Fruit fly (Drosophila melanogaster): ENCODE data around the gene CG6664.
A peak's percentile ranks its signal among the peaks of the same experiment; 100 is the strongest.

CG6664 gene

DNA sequence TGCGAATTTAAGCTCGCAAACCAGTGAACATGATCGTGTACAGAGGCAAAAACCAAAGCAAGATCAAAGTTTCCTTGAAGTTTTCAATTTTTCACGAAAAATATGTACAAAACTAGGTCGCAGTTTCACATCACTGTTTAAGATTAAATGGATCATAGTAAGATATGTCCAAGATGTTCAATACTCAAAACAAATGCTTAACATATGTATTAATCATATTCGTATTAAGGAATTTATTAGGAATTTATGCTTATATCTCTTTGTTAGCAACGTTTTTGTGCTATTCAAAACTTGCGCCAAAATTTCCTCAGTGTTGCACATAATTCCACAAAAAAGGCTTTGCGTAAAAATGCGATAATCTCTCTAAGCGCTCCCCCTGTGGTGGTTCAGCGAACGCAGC is 28.6 kb downstream of the CG6664 start (continued):
- TF ChIP-seq CG16779 (tag; optimal IDR thresholded peaks at IDR 0.05) = no peak
- TF ChIP-seq CG6276 (GFP tag; optimal IDR thresholded peaks at IDR 0.05) = peak; percentile 41

DNA sequence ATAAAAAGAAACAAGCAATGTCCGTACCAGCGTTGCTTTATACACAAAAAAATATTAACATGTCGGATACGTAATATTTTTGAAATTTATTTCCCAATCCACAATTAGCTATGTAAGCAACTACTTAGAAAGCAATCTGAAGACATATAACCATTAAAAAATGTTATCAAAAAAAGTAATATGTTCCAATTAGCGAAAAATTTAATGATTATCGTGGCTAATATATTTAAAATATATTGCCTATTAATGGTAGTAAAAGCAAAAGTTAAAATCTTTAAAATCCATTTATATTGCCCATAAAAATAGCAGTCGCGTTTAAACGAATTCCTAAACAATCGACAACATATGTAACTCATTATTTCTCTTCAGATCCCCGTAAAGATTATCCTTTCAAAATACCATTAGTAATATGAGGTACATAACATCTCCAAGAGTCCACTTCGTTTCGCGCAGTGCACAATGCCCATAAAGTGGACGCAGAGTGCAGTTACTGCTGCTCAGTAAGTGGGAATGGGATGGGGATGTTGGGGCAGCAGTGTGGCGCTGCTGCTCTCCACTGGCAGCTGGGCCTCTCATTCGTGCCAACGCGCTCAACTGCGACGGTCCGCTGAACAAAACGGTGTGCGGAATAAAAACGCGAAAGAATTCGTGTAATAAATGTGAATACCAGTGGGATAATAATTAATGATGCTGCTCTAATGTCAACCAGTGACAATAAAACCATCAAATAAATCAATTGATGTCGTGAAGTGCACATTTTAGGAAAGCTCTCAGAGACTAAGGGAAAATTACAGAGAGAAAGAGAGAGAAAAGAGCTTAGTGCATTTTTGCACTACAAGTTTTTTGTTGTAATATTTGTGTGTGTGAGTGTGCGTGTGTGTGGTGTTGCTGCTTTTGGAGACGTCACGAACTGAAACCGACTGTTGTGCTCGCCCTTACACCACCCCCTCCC is 29.6 kb downstream of the CG6664 start:
- peak; percentile 72 for TF ChIP-seq CG10669 (GFP tag; optimal IDR thresholded peaks at IDR 0.05)
- peak; percentile 23 for TF ChIP-seq Eip93F (GFP tag; optimal IDR thresholded peaks at IDR 0.05)
- peak; percentile 77 for TF ChIP-seq CG34406 (GFP tag; optimal IDR thresholded peaks at IDR 0.05)
- TF ChIP-seq Gug (GFP tag; IDR thresholded peaks at IDR 0.05) = peak; percentile 68
- peak; percentile 70 for TF ChIP-seq CG31627 (GFP tag; optimal IDR thresholded peaks at IDR 0.05)
- peak; percentile 80 for TF ChIP-seq Sox14 (GFP tag; optimal IDR thresholded peaks at IDR 0.05)
- TF ChIP-seq CG10631 (GFP tag; optimal IDR thresholded peaks at IDR 0.05) = peak; percentile 83
- peak; percentile 63 to 71 for TF ChIP-seq ss (GFP tag; optimal IDR thresholded peaks at IDR 0.05)
- peak; percentile 51 to 95 for TF ChIP-seq salr (GFP tag; optimal IDR thresholded peaks at IDR 0.05)
- peak; percentile 64 for TF ChIP-seq cyc (GFP tag; optimal IDR thresholded peaks at IDR 0.05)
- peak; percentile 97 for TF ChIP-seq Eip78C (GFP tag)
- no peak for TF ChIP-seq Hr38 (GFP tag; optimal IDR thresholded peaks at IDR 0.05)
- peak; percentile 16 for TF ChIP-seq Ets21C (GFP tag; optimal IDR thresholded peaks at IDR 0.05)
- peak; percentile 89 for TF ChIP-seq net (GFP tag; optimal IDR thresholded peaks at IDR 0.05)
- TF ChIP-seq topi (GFP tag; optimal IDR thresholded peaks at IDR 0.05) = peak; percentile 84
- TF ChIP-seq CG3919 (GFP tag; optimal IDR thresholded peaks at IDR 0.05) = peak; percentile 83
- TF ChIP-seq CG6163 (GFP tag; IDR thresholded peaks at IDR 0.05) = peak; percentile 80
- TF ChIP-seq spab (GFP tag; optimal IDR thresholded peaks at IDR 0.05) = peak; percentile 83
- TF ChIP-seq CG11902 (GFP tag; optimal IDR thresholded peaks at IDR 0.05) = peak; percentile 57
- peak; percentile 69; the same call in 2 of the 3 replicates for TF ChIP-seq CG8119 (GFP tag; IDR thresholded peaks at IDR 0.05)
- TF ChIP-seq CG11294 (GFP tag; IDR thresholded peaks at IDR 0.05) = peak; percentile 75
- peak; percentile 81 for TF ChIP-seq Smox (GFP tag; optimal IDR thresholded peaks at IDR 0.05)
- peak; percentile 81 for TF ChIP-seq Met (GFP tag; optimal IDR thresholded peaks at IDR 0.05)
- no peak for TF ChIP-seq fkh (GFP tag; optimal IDR thresholded peaks at IDR 0.05)
- TF ChIP-seq CG7368 (GFP tag; optimal IDR thresholded peaks at IDR 0.05) = peak; percentile 62
- peak; percentile 59 for TF ChIP-seq Hr39 (GFP tag; optimal IDR thresholded peaks at IDR 0.05)
- TF ChIP-seq lz (GFP tag; optimal IDR thresholded peaks at IDR 0.05) = peak; percentile 83
- peak; percentile 74 for TF ChIP-seq acj6 (GFP tag; optimal IDR thresholded peaks at IDR 0.05)
- TF ChIP-seq CG32006 (GFP tag; optimal IDR thresholded peaks at IDR 0.05) = peak; percentile 93
- TF ChIP-seq CG3032 (tag; optimal IDR thresholded peaks at IDR 0.05) = peak; percentile 70
- no peak for TF ChIP-seq fd85E (GFP tag; optimal IDR thresholded peaks at IDR 0.05)
- peak; percentile 38 for TF ChIP-seq CG1621 (tag; optimal IDR thresholded peaks at IDR 0.05)
- TF ChIP-seq CG6854 (GFP tag; optimal IDR thresholded peaks at IDR 0.05) = peak; percentile 41
- TF ChIP-seq Sox15 (GFP tag; optimal IDR thresholded peaks at IDR 0.05) = peak; percentile 70
- TF ChIP-seq CG4318 (GFP tag; optimal IDR thresholded peaks at IDR 0.05) = peak; percentile 86
- peak; percentile 57 for TF ChIP-seq CG11762 (GFP tag; optimal IDR thresholded peaks at IDR 0.05; ENCODE audit: insufficient read depth)
- TF ChIP-seq Ets96B (tag; optimal IDR thresholded peaks at IDR 0.05) = peak; percentile 66
- peak; percentile 64 for TF ChIP-seq Lpt (GFP tag; optimal IDR thresholded peaks at IDR 0.05)
- peak; percentile 60 for TF ChIP-seq CG15336 (GFP tag; IDR thresholded peaks at IDR 0.05)
- TF ChIP-seq CG16779 (tag; optimal IDR thresholded peaks at IDR 0.05) = peak; percentile 31
- TF ChIP-seq dsx (GFP tag; optimal IDR thresholded peaks at IDR 0.05; ENCODE audit: poor library complexity, severe bottlenecking) = peak; percentile 52
- peak; percentile 84 for TF ChIP-seq Hr4 (GFP tag; optimal IDR thresholded peaks at IDR 0.05)
- TF ChIP-seq CG6808 (GFP tag; optimal IDR thresholded peaks at IDR 0.05) = peak; percentile 86
- TF ChIP-seq CG8632 (GFP tag; optimal IDR thresholded peaks at IDR 0.05) = peak; percentile 66
- peak; percentile 75 for TF ChIP-seq fd59A (GFP tag; optimal IDR thresholded peaks at IDR 0.05)
- TF ChIP-seq esn (GFP tag; optimal IDR thresholded peaks at IDR 0.05) = peak; percentile 88

Data from whole organism, prepupa.